Worm (Caenorhabditis elegans) whole organism, L2 larva: Measurements from ENCODE around the gene F16B4.2.

Source experiments
- F13H6.1 ChIP-seq: sonication (generic microtip); optimal IDR thresholded peaks from 2 replicates; lab custom pipeline; 2016; ENCODE audit warnings: missing genetic modification characterization, missing compliant biosample characterization
- R02D3.7 ChIP-seq: fragments of 150-350 bp; optimal IDR thresholded peaks from 2 replicates; lab custom pipeline; 2014; ENCODE audit warnings: missing biosample characterization, missing genetic modification characterization
- Y55F3AM.14 ChIP-seq: fragments of 200-800 bp; sonication (Bioruptor generic); optimal IDR thresholded peaks from 2 replicates; lab custom pipeline; 2018; ENCODE audit warnings: mild to moderate bottlenecking, missing genetic modification characterization, missing compliant biosample characterization
- alr-1 ChIP-seq: fragments of 150-350 bp; optimal IDR thresholded peaks from 2 replicates; lab custom pipeline; 2014; ENCODE audit warnings: missing biosample characterization, missing genetic modification characterization
- aly-2 ChIP-seq: fragments of 150-350 bp; optimal IDR thresholded peaks from 2 replicates; lab custom pipeline; 2014; ENCODE audit warnings: missing biosample characterization, missing genetic modification characterization
- ama-1 ChIP-seq: fragments of 150-350 bp; optimal IDR thresholded peaks from 2 replicates; lab custom pipeline; 2018; ENCODE audit warnings: inconsistent platforms
- blmp-1 ChIP-seq: sonication (generic microtip); optimal IDR thresholded peaks from 2 replicates; lab custom pipeline; 2017; ENCODE audit warnings: missing genetic modification characterization, mild to moderate bottlenecking, missing compliant biosample characterization, antibody characterized with exemption, moderate library complexity; ENCODE audit not compliant: insufficient read depth
- ceh-16 ChIP-seq: fragments of 150-350 bp; optimal IDR thresholded peaks from 2 replicates; lab custom pipeline; 2014; ENCODE audit warnings: missing biosample characterization, missing genetic modification characterization
- ceh-82 ChIP-seq: fragments of 150-350 bp; optimal IDR thresholded peaks from 2 replicates; lab custom pipeline; 2014; ENCODE audit warnings: missing biosample characterization, missing genetic modification characterization
- crh-2 ChIP-seq: sonication (generic microtip); optimal IDR thresholded peaks from 2 replicates; lab custom pipeline; 2017; ENCODE audit warnings: missing biosample characterization, missing genetic modification characterization
- dmd-4 ChIP-seq: sonication (generic microtip); optimal IDR thresholded peaks from 2 replicates; lab custom pipeline; 2017; ENCODE audit warnings: missing biosample characterization, missing genetic modification characterization
- egl-27 ChIP-seq: sonication (generic microtip); optimal IDR thresholded peaks from 3 replicates; lab custom pipeline; 2017; ENCODE audit warnings: missing biosample characterization, missing genetic modification reagents, missing genetic modification characterization
- elt-3 ChIP-seq: sonication (generic microtip); optimal IDR thresholded peaks from 2 replicates; lab custom pipeline; 2017; ENCODE audit warnings: missing biosample characterization, missing genetic modification characterization
- gmeb-1 ChIP-seq: fragments of 150-350 bp; optimal IDR thresholded peaks from 2 replicates; lab custom pipeline; 2014; ENCODE audit warnings: missing biosample characterization, missing genetic modification characterization
- lin-11 ChIP-seq: fragments of 150-350 bp; sonication (generic microtip); optimal IDR thresholded peaks from 2 replicates; lab custom pipeline; 2014; ENCODE audit warnings: missing biosample characterization, missing genetic modification characterization, inconsistent platforms, mixed read lengths
- lin-39 ChIP-seq: fragments of 150-350 bp; optimal IDR thresholded peaks from 2 replicates; lab custom pipeline; 2014; ENCODE audit warnings: missing biosample characterization, missing genetic modification reagents, missing genetic modification characterization
- lsy-2 ChIP-seq, 2 experiments: fragments of 150-350 bp in 1 of 2; sonication (generic microtip) in 1 of 2; optimal IDR thresholded peaks; 2 replicates each; lab custom pipeline; 2014 to 2017; ENCODE audit warnings: missing biosample characterization in 2 of 2, missing genetic modification characterization in 2 of 2
- mab-5 ChIP-seq: fragments of 150-350 bp; optimal IDR thresholded peaks from 2 replicates; lab custom pipeline; 2014; ENCODE audit warnings: missing biosample characterization, missing genetic modification characterization
- mdl-1 ChIP-seq, 2 experiments: fragments of 150-350 bp in 1 of 2; sonication (generic microtip) in 1 of 2; optimal IDR thresholded peaks; 2 replicates each; lab custom pipeline; 2017; ENCODE audit warnings: missing biosample characterization in 2 of 2, missing genetic modification characterization in 2 of 2
- nhr-10 ChIP-seq: sonication (generic microtip); optimal IDR thresholded peaks from 2 replicates; lab custom pipeline; 2017; ENCODE audit warnings: missing biosample characterization, missing genetic modification characterization
- nhr-11 ChIP-seq: fragments of 150-350 bp; optimal IDR thresholded peaks from 2 replicates; lab custom pipeline; 2014; ENCODE audit warnings: missing biosample characterization, missing genetic modification characterization
- nhr-12 ChIP-seq: fragments of 150-350 bp; optimal IDR thresholded peaks from 2 replicates; lab custom pipeline; 2014; ENCODE audit warnings: missing biosample characterization, missing genetic modification characterization
- nhr-129 ChIP-seq: fragments of 150-350 bp; optimal IDR thresholded peaks from 2 replicates; lab custom pipeline; 2014; ENCODE audit warnings: missing biosample characterization, missing genetic modification characterization
- nhr-21 ChIP-seq: fragments of 150-350 bp; optimal IDR thresholded peaks from 2 replicates; lab custom pipeline; 2014; ENCODE audit warnings: missing biosample characterization, missing genetic modification characterization
- nhr-237 ChIP-seq: fragments of 150-350 bp; optimal IDR thresholded peaks from 2 replicates; lab custom pipeline; 2014; ENCODE audit warnings: missing biosample characterization, missing genetic modification characterization
- nhr-25 ChIP-seq: fragments of 150-350 bp; sonication (generic microtip); optimal IDR thresholded peaks from 3 replicates; lab custom pipeline; 2014; ENCODE audit warnings: missing biosample characterization, missing genetic modification characterization
- nhr-77 ChIP-seq: fragments of 150-350 bp; optimal IDR thresholded peaks from 2 replicates; lab custom pipeline; 2014; ENCODE audit warnings: missing biosample characterization, missing genetic modification characterization
- peb-1 ChIP-seq: fragments of 150-350 bp; optimal IDR thresholded peaks from 2 replicates; lab custom pipeline; 2014; ENCODE audit warnings: missing biosample characterization, missing genetic modification characterization
- sem-4 ChIP-seq: fragments of 150-350 bp; optimal IDR thresholded peaks from 2 replicates; lab custom pipeline; 2014; ENCODE audit warnings: missing biosample characterization, missing genetic modification reagents, missing genetic modification characterization
- skn-1 ChIP-seq: sonication (generic microtip); optimal IDR thresholded peaks from 2 replicates; lab custom pipeline; 2017; ENCODE audit warnings: missing biosample characterization, missing genetic modification characterization
- sma-3 ChIP-seq: sonication (generic microtip); optimal IDR thresholded peaks from 2 replicates; lab custom pipeline; 2016; ENCODE audit warnings: missing genetic modification reagents, missing genetic modification characterization, missing compliant biosample characterization
- sma-9 ChIP-seq, 2 experiments: fragments of 150-350 bp in 1 of 2; sonication (generic microtip) in 1 of 2; optimal IDR thresholded peaks; 2 replicates each; lab custom pipeline; 2014 to 2016; ENCODE audit warnings: missing genetic modification characterization in 2 of 2, mild to moderate bottlenecking in 1 of 2, missing biosample characterization in 1 of 2, missing compliant biosample characterization in 1 of 2, missing genetic modification reagents in 1 of 2, moderate library complexity in 1 of 2
- snpc-4 ChIP-seq: fragments of 150-350 bp; optimal IDR thresholded peaks from 2 replicates; lab custom pipeline; 2014; ENCODE audit warnings: missing biosample characterization, missing genetic modification characterization
- unc-39 ChIP-seq: fragments of 150-350 bp; optimal IDR thresholded peaks from 2 replicates; lab custom pipeline; 2014; ENCODE audit warnings: missing biosample characterization, missing genetic modification characterization
- unc-62 ChIP-seq: fragments of 150-350 bp; optimal IDR thresholded peaks from 2 replicates; lab custom pipeline; 2014; ENCODE audit warnings: missing biosample characterization, missing genetic modification reagents, missing genetic modification characterization
- ztf-1 ChIP-seq: fragments of 200-800 bp; sonication (Bioruptor generic); conservative IDR thresholded peaks from 2 replicates; pipeline ENCODE4 v1.3.6; 2022; ENCODE audit warnings: missing genetic modification characterization, missing compliant biosample characterization
- ztf-11 ChIP-seq: sonication (generic microtip); optimal IDR thresholded peaks from 2 replicates; lab custom pipeline; 2017; ENCODE audit warnings: missing biosample characterization, missing genetic modification characterization

The F16B4.2 gene

ce11 chrV:1558113-1558512 lies 42.7 kb upstream of the F16B4.2 start:
- TF ChIP-seq R02D3.7 (tag; lab: Kevin White, UChicago) (no peak), unc-62 (GFP tag; lab: Kevin White, UChicago) (no peak), skn-1 (no peak)

- TF ChIP-seq ceh-16 (peak; percentile 59), mab-5 (tag; lab: Kevin White, UChicago) (no peak), ztf-11 (tag; lab: Kevin White, UChicago) (no peak)
These were observed 34.1 kb upstream of the F16B4.2 start, which contains the start of gene cdc-25.2 for ce11 chrV:1566776-1567175. Gene cdc-25.2, plus strand, starts transcription at chrV:1567076.

ce11 chrV:1569750-1570419 lies 31.0 kb upstream of the F16B4.2 start:
- TF ChIP-seq blmp-1 (tag; lab: Kevin White, UChicago) (no peak), alr-1 (no peak), nhr-77 (no peak), mdl-1 (tag; optimal IDR thresholded peaks at IDR 0.05; lab: Kevin White, UChicago) (no peak), snpc-4 (tag; lab: Kevin White, UChicago) (no peak), egl-27 (no peak), dmd-4 (tag; lab: Kevin White, UChicago) (no peak), nhr-11 (tag; lab: Kevin White, UChicago) (no peak), sma-3 (GFP tag; lab: Kevin White, UChicago) (no peak), ztf-11 (tag; lab: Kevin White, UChicago) (no peak), crh-2 (tag; lab: Kevin White, UChicago) (no peak), lin-39 (tag; lab: Kevin White, UChicago) (no peak), nhr-10 (tag; lab: Kevin White, UChicago) (no peak), F13H6.1 (tag; lab: Kevin White, UChicago) (no peak)

ce11 chrV:1570679-1571078 lies 30.2 kb upstream of the F16B4.2 start:
- TF ChIP-seq sma-9 (GFP tag; optimal IDR thresholded peaks at IDR 0.05; lab: Kevin White, UChicago) (no peak), sma-9 (tag; optimal IDR thresholded peaks at IDR 0.05; lab: Kevin White, UChicago) (no peak), nhr-25 (tag; lab: Kevin White, UChicago) (no peak), peb-1 (tag; lab: Kevin White, UChicago) (no peak), skn-1 (no peak), ztf-1 (GFP tag; lab: Robert Waterston, UW) (no peak), gmeb-1 (tag; lab: Kevin White, UChicago) (no peak), nhr-11 (tag; lab: Kevin White, UChicago) (no peak), mdl-1 (tag; optimal IDR thresholded peaks at IDR 0.05; lab: Kevin White, UChicago) (no peak), lsy-2 (tag; optimal IDR thresholded peaks at IDR 0.05; lab: Kevin White, UChicago) (no peak)

ce11 chrV:1572585-1572984 lies 28.3 kb upstream of the F16B4.2 start:
- TF ChIP-seq lin-11 (tag; lab: Kevin White, UChicago) (no peak), crh-2 (tag; lab: Kevin White, UChicago) (no peak), lin-39 (tag; lab: Kevin White, UChicago) (no peak), ceh-82 (tag; lab: Kevin White, UChicago) (no peak), ztf-11 (tag; lab: Kevin White, UChicago) (no peak), lsy-2 (tag; optimal IDR thresholded peaks at IDR 0.05; lab: Kevin White, UChicago) (no peak), nhr-10 (tag; lab: Kevin White, UChicago) (no peak), nhr-237 (tag; lab: Kevin White, UChicago) (no peak), nhr-21 (tag; lab: Kevin White, UChicago) (no peak), peb-1 (tag; lab: Kevin White, UChicago) (no peak), nhr-12 (no peak), mdl-1 (tag; optimal IDR thresholded peaks at IDR 0.05; lab: Kevin White, UChicago) (no peak), snpc-4 (tag; lab: Kevin White, UChicago) (no peak)
- TF ChIP-seq, all 48 proteins: peak for 0

- TF ChIP-seq nhr-12 (no peak), mdl-1 (tag; optimal IDR thresholded peaks at IDR 0.05; lab: Kevin White, UChicago) (no peak), crh-2 (tag; lab: Kevin White, UChicago) (no peak), snpc-4 (tag; lab: Kevin White, UChicago) (no peak), mab-5 (tag; lab: Kevin White, UChicago) (no peak), ama-1 (lab: Kevin White, UChicago) (no peak), Y55F3AM.14 (GFP tag; lab: Kevin White, UChicago) (no peak), aly-2 (tag; lab: Kevin White, UChicago) (no peak), sma-3 (GFP tag; lab: Kevin White, UChicago) (no peak), nhr-129 (tag; lab: Kevin White, UChicago) (no peak), gmeb-1 (tag; lab: Kevin White, UChicago) (no peak), elt-3 (tag; lab: Kevin White, UChicago) (no peak), unc-62 (GFP tag; lab: Kevin White, UChicago) (no peak), unc-39 (tag; lab: Kevin White, UChicago) (no peak), ceh-82 (tag; lab: Kevin White, UChicago) (no peak), sem-4 (tag; lab: Kevin White, UChicago) (no peak), F13H6.1 (tag; lab: Kevin White, UChicago) (no peak), nhr-11 (tag; lab: Kevin White, UChicago) (no peak), ceh-16 (no peak), lsy-2 (tag; optimal IDR thresholded peaks at IDR 0.05; lab: Kevin White, UChicago) (no peak)
- TF ChIP-seq, all 48 proteins: peak for 0
These were observed 26.2 kb upstream of the F16B4.2 start for ce11 chrV:1574599-1574998.
